Fruit fly (Drosophila melanogaster) whole organism, embryonic: ENCODE measurements around the gene Fpgs1.

ENCODE experiments used
- CG10147 ChIP-seq: fragments of 200-800 bp; sonication (Bioruptor generic); optimal IDR thresholded peaks from 2 replicates; lab custom pipeline; 2019; ENCODE audit warnings: missing biosample characterization, mild to moderate bottlenecking, missing genetic modification characterization, moderate library complexity
- CG10267 ChIP-seq: fragments of 200-800 bp; sonication (Bioruptor generic); optimal IDR thresholded peaks from 2 replicates; lab custom pipeline; 2018; ENCODE audit warnings: missing biosample characterization, mild to moderate bottlenecking, missing genetic modification characterization, moderate library complexity
- CG10366 ChIP-seq: fragments of 200-800 bp; sonication (Bioruptor generic); IDR thresholded peaks from 2 replicates; pipeline ENCODE4 v1.3.6; 2022; ENCODE audit warnings: missing biosample characterization, missing genetic modification characterization
- CG11504 ChIP-seq: fragments of 200-800 bp; sonication (Bioruptor generic); optimal IDR thresholded peaks from 3 replicates; lab custom pipeline; 2019; ENCODE audit warnings: missing biosample characterization, mild to moderate bottlenecking, missing genetic modification characterization, moderate library complexity
- CG13296 ChIP-seq: fragments of 200-800 bp; sonication (Bioruptor generic); optimal IDR thresholded peaks from 3 replicates; lab custom pipeline; 2018; ENCODE audit warnings: missing biosample characterization, mild to moderate bottlenecking, missing genetic modification characterization
- CG1529 ChIP-seq: fragments of 200-800 bp; sonication (Bioruptor generic); optimal IDR thresholded peaks from 3 replicates; lab custom pipeline; 2018; ENCODE audit warnings: missing biosample characterization, missing genetic modification characterization
- CG16813 ChIP-seq: fragments of 200-800 bp; sonication (Bioruptor generic); IDR thresholded peaks from 3 replicates; pipeline ENCODE4 v1.3.6; 2022; ENCODE audit warnings: missing biosample characterization, missing genetic modification characterization; ENCODE audit not compliant: partially characterized antibody
- CG16815 ChIP-seq: fragments of 200-800 bp; sonication (Bioruptor generic); optimal IDR thresholded peaks from 3 replicates; lab custom pipeline; 2017; ENCODE audit warnings: missing biosample characterization, mild to moderate bottlenecking, missing genetic modification characterization
- CG17802 ChIP-seq: fragments of 200-800 bp; sonication (Bioruptor generic); optimal IDR thresholded peaks from 2 replicates; lab custom pipeline; 2018; ENCODE audit warnings: missing biosample characterization, mild to moderate bottlenecking, missing genetic modification characterization, moderate library complexity
- CG18476 ChIP-seq: fragments of 200-800 bp; sonication (Bioruptor generic); optimal IDR thresholded peaks from 2 replicates; lab custom pipeline; 2016; ENCODE audit warnings: missing biosample characterization, mild to moderate bottlenecking, missing genetic modification characterization
- CG18619 ChIP-seq: fragments of 200-800 bp; sonication (Bioruptor generic); optimal IDR thresholded peaks from 3 replicates; lab custom pipeline; 2017; ENCODE audit warnings: missing biosample characterization, mild to moderate bottlenecking, missing genetic modification characterization
- CG2199 ChIP-seq: fragments of 200-800 bp; sonication (Bioruptor generic); IDR thresholded peaks from 3 replicates; pipeline ENCODE4 v1.3.6; 2022; ENCODE audit warnings: missing biosample characterization, missing genetic modification characterization
- CG2712 ChIP-seq: fragments of 200-800 bp; optimal IDR thresholded peaks from 3 replicates; lab custom pipeline; 2019; ENCODE audit warnings: missing biosample characterization, mild to moderate bottlenecking, missing genetic modification characterization, moderate library complexity
- CG3065 ChIP-seq: fragments of 200-800 bp; sonication (Bioruptor generic); optimal IDR thresholded peaks from 2 replicates; lab custom pipeline; 2016; ENCODE audit warnings: missing biosample characterization, missing genetic modification characterization
- CG32532 ChIP-seq: fragments of 200-800 bp; sonication (Bioruptor generic); IDR thresholded peaks from 2 replicates; pipeline ENCODE4 v1.3.6; 2022; ENCODE audit warnings: missing biosample characterization, missing genetic modification characterization
- CG8944 ChIP-seq: fragments of 200-800 bp; sonication (Bioruptor generic); optimal IDR thresholded peaks from 3 replicates; lab custom pipeline; 2016; ENCODE audit warnings: missing biosample characterization, missing genetic modification characterization
- CG9437 ChIP-seq: fragments of 200-800 bp; sonication (Bioruptor generic); optimal IDR thresholded peaks from 2 replicates; lab custom pipeline; 2018; ENCODE audit warnings: missing biosample characterization, mild to moderate bottlenecking, missing genetic modification characterization
- CG9817 ChIP-seq: fragments of 200-800 bp; sonication (Bioruptor generic); optimal IDR thresholded peaks from 2 replicates; lab custom pipeline; 2018; ENCODE audit warnings: missing biosample characterization, mild to moderate bottlenecking, missing genetic modification characterization, moderate library complexity
- D ChIP-seq, 2 experiments: fragments of 200-800 bp in 1 of 2; fragments of >200 bp in 1 of 2; sonication (Bioruptor generic) in 1 of 2; optimal IDR thresholded peaks; 2 replicates in 1 of 2; 3 replicates in 1 of 2; lab custom pipeline; 2017; ENCODE audit warnings: mild to moderate bottlenecking in 1 of 2, missing biosample characterization in 1 of 2, missing genetic modification characterization in 1 of 2, missing genetic modification reagents in 1 of 2
- Dad ChIP-seq: fragments of 200-800 bp; sonication (Bioruptor generic); optimal IDR thresholded peaks from 3 replicates; lab custom pipeline; 2016; ENCODE audit warnings: missing biosample characterization, missing genetic modification characterization
- HLHmδ ChIP-seq: fragments of 200-800 bp; sonication (Bioruptor generic); optimal IDR thresholded peaks from 2 replicates; lab custom pipeline; 2018; ENCODE audit warnings: missing biosample characterization, mild to moderate bottlenecking, missing genetic modification characterization, moderate library complexity
- MBD-R2 ChIP-seq: fragments of 200-800 bp; sonication (Bioruptor generic); IDR thresholded peaks from 2 replicates; pipeline ENCODE4 v1.3.6; 2022; ENCODE audit warnings: missing biosample characterization, missing genetic modification characterization
- Mrtf ChIP-seq: fragments of 200-800 bp; sonication (Bioruptor generic); IDR thresholded peaks from 3 replicates; pipeline ENCODE4 v1.3.6; 2022; ENCODE audit warnings: missing biosample characterization, missing genetic modification characterization
- PHDP ChIP-seq: fragments of 200-800 bp; sonication (Bioruptor generic); optimal IDR thresholded peaks from 3 replicates; lab custom pipeline; 2018; ENCODE audit warnings: missing biosample characterization, mild to moderate bottlenecking, missing genetic modification characterization, moderate library complexity
- Ptx1 ChIP-seq: fragments of 200-800 bp; sonication (Bioruptor generic); IDR thresholded peaks from 2 replicates; pipeline ENCODE4 v1.3.6; 2022; ENCODE audit warnings: missing biosample characterization, missing genetic modification characterization
- Ssrp ChIP-seq: fragments of 200-800 bp; sonication (Bioruptor generic); optimal IDR thresholded peaks from 2 replicates; lab custom pipeline; 2018; ENCODE audit warnings: missing biosample characterization, mild to moderate bottlenecking, missing genetic modification characterization, moderate library complexity
- ash1 ChIP-seq: fragments of 200-800 bp; sonication (Bioruptor generic); optimal IDR thresholded peaks from 2 replicates; lab custom pipeline; 2018; ENCODE audit warnings: missing biosample characterization, mild to moderate bottlenecking, missing genetic modification characterization
- chif ChIP-seq, 2 experiments: fragments of 200-800 bp; sonication (Bioruptor generic); optimal IDR thresholded peaks; 3 replicates each; lab custom pipeline; 2016; ENCODE audit warnings: missing biosample characterization in 2 of 2, missing genetic modification characterization in 2 of 2
- crol ChIP-seq: fragments of 200-800 bp; sonication (Bioruptor generic); IDR thresholded peaks from 2 replicates; pipeline ENCODE4 v1.3.6; 2022; ENCODE audit warnings: missing biosample characterization, missing genetic modification characterization
- dm ChIP-seq: fragments of 200-800 bp; sonication (Bioruptor generic); optimal IDR thresholded peaks from 3 replicates; lab custom pipeline; 2016; ENCODE audit warnings: missing biosample characterization, missing genetic modification characterization
- dmrt11E ChIP-seq: fragments of 200-800 bp; sonication (Bioruptor generic); optimal IDR thresholded peaks from 3 replicates; lab custom pipeline; 2018; ENCODE audit warnings: missing biosample characterization, mild to moderate bottlenecking, missing genetic modification characterization, moderate library complexity
- dmrt99B ChIP-seq: fragments of 200-800 bp; sonication (Bioruptor generic); optimal IDR thresholded peaks from 2 replicates; lab custom pipeline; 2018; ENCODE audit warnings: missing biosample characterization, mild to moderate bottlenecking, missing genetic modification characterization, moderate library complexity
- gcm ChIP-seq: fragments of 200-800 bp; sonication (Bioruptor generic); optimal IDR thresholded peaks from 2 replicates; lab custom pipeline; 2019; ENCODE audit warnings: missing biosample characterization, mild to moderate bottlenecking, missing genetic modification characterization, moderate library complexity
- gem ChIP-seq: fragments of 200-800 bp; sonication (Bioruptor generic); optimal IDR thresholded peaks from 2 replicates; lab custom pipeline; 2019; ENCODE audit warnings: missing biosample characterization, mild to moderate bottlenecking, missing genetic modification characterization, moderate library complexity
- ind ChIP-seq: fragments of 200-800 bp; sonication (Bioruptor generic); optimal IDR thresholded peaks from 3 replicates; lab custom pipeline; 2016; ENCODE audit warnings: missing biosample characterization, missing genetic modification characterization
- kah ChIP-seq: fragments of 200-800 bp; sonication (Bioruptor generic); optimal IDR thresholded peaks from 2 replicates; lab custom pipeline; 2018; ENCODE audit warnings: missing biosample characterization, mild to moderate bottlenecking, missing genetic modification characterization
- lilli ChIP-seq: fragments of 200-800 bp; sonication (Bioruptor generic); optimal IDR thresholded peaks from 3 replicates; lab custom pipeline; 2016; ENCODE audit warnings: missing biosample characterization, missing genetic modification characterization
- prd ChIP-seq, 3 experiments: fragments of >200 bp in 2 of 3; fragments of 200-800 bp in 1 of 3; sonication (Bioruptor generic) in 1 of 3; optimal IDR thresholded peaks in 2 of 3; IDR thresholded peaks in 1 of 3; 2 replicates in 2 of 3; 3 replicates in 1 of 3; pipeline versions ENCODE4 v1.3.6 to Lab custom; 2017 to 2022; ENCODE audit warnings: missing biosample characterization in 1 of 3, missing genetic modification characterization in 1 of 3
- row ChIP-seq: fragments of 200-800 bp; sonication (Bioruptor generic); IDR thresholded peaks from 3 replicates; pipeline ENCODE4 v1.3.6; 2022; ENCODE audit warnings: missing biosample characterization, missing genetic modification characterization
- schlank ChIP-seq: fragments of 200-800 bp; sonication (Bioruptor generic); optimal IDR thresholded peaks from 2 replicates; lab custom pipeline; 2018; ENCODE audit warnings: missing biosample characterization, mild to moderate bottlenecking, missing genetic modification characterization
- sd ChIP-seq: fragments of 200-800 bp; sonication (Bioruptor generic); optimal IDR thresholded peaks from 3 replicates; lab custom pipeline; 2018; ENCODE audit warnings: missing biosample characterization, mild to moderate bottlenecking, missing genetic modification characterization, moderate library complexity
- seq ChIP-seq: fragments of 200-800 bp; sonication (Bioruptor generic); IDR thresholded peaks from 2 replicates; pipeline ENCODE4 v1.3.6; 2022; ENCODE audit warnings: missing biosample characterization, missing genetic modification characterization
- tap ChIP-seq: fragments of 200-800 bp; optimal IDR thresholded peaks from 3 replicates; lab custom pipeline; 2019; ENCODE audit warnings: missing biosample characterization, mild to moderate bottlenecking, missing genetic modification characterization, moderate library complexity
- unpg ChIP-seq: fragments of 200-800 bp; sonication (Bioruptor generic); optimal IDR thresholded peaks from 3 replicates; lab custom pipeline; 2018; ENCODE audit warnings: missing biosample characterization, mild to moderate bottlenecking, missing genetic modification characterization, moderate library complexity
- usp ChIP-seq: fragments of >200 bp; optimal IDR thresholded peaks from 2 replicates; lab custom pipeline; 2017; ENCODE audit warnings: missing biosample characterization, missing genetic modification characterization
- vvl ChIP-seq: fragments of 200-800 bp; sonication (Bioruptor generic); IDR thresholded peaks from 2 replicates; pipeline ENCODE4 v1.3.6; 2022; ENCODE audit warnings: missing biosample characterization, missing genetic modification characterization
- zfh1 ChIP-seq: fragments of 200-800 bp; sonication (Bioruptor generic); IDR thresholded peaks from 3 replicates; pipeline ENCODE4 v1.3.6; 2022; ENCODE audit warnings: missing biosample characterization, missing genetic modification characterization
- zfh2 ChIP-seq: fragments of 200-800 bp; sonication (Bioruptor generic); optimal IDR thresholded peaks from 2 replicates; lab custom pipeline; 2016; ENCODE audit warnings: missing biosample characterization, missing genetic modification characterization

Fpgs1 gene

DNA sequence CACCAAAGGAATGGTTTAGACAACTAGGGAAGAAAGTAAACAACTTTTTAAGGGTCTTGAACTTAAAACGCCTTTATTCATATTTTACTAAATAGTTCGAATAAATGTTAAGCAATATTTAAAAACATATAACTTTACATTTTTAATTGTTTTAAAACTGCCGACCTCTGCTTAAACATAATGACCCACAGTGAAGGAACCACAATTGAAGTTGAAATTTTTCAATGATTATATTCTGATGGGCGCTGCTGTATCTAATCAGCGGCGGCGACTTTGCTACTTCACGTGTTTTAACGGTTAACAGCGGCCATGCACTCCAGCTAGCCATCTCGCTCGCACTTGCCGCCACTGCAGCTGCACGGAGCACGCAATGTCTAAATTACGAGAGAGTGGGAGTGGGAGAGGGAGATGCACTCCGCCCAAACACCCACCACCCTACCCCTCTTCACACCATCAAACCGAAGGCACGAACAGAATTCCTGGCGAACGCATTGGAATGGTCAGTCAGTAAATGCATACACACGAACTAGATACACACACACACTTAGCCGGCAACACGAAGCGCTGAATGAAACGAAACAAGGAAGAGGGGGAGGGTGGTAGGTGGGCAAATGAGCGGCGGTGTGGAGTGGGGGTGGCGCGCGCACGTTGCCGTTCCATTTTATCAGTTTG lies 32.8 kb upstream of the Fpgs1 start (continued):
- TF ChIP-seq vvl (GFP tag; lab: Robert Waterston, UW) (peak; percentile 56), CG9817 (tag; lab: Kevin White, UChicago) (peak; percentile 45), CG2712 (tag; lab: Kevin White, UChicago) (peak; percentile 71), gcm (GFP tag; lab: Kevin White, UChicago) (peak; percentile 19), row (peak; percentile 76), CG10267 (peak; percentile 47), CG32532 (GFP tag; lab: Robert Waterston, UW) (peak; percentile 18; the same call in 1 of the 2 replicates), dmrt99B (tag; lab: Kevin White, UChicago) (peak; percentile 78), crol (GFP tag; lab: Robert Waterston, UW) (peak; percentile 99), zfh1 (0 out of 3 replicates have a peak, but pooled peaks have one; percentile 53), CG10366 (GFP tag; lab: Robert Waterston, UW) (peak; percentile 29; the same call in 1 of the 2 replicates), dmrt11E (peak; percentile 39), CG16813 (GFP tag; lab: Robert Waterston, UW) (no peak), CG17802 (tag; lab: Kevin White, UChicago) (peak; percentile 4), sd (tag; lab: Kevin White, UChicago) (peak; percentile 27), CG10147 (GFP tag; lab: Kevin White, UChicago) (peak; percentile 3), prd (optimal IDR thresholded peaks at IDR 0.05; lab: Kevin White, UChicago) (no peak), prd (GFP tag; IDR thresholded peaks at IDR 0.05; lab: Robert Waterston, UW) (peak; percentile 51; the same call in 2 of the 3 replicates), seq (no peak), gem (peak; percentile 86), PHDP (tag; lab: Kevin White, UChicago) (peak; percentile 69), CG13296 (GFP tag; lab: Kevin White, UChicago) (peak; percentile 36), lilli (peak; percentile 56), CG2199 (GFP tag; lab: Robert Waterston, UW) (no peak), ind (GFP tag; lab: Kevin White, UChicago) (peak; percentile 57), Dad (GFP tag; lab: Kevin White, UChicago) (no peak), kah (GFP tag; lab: Kevin White, UChicago) (no peak), Ssrp (tag; lab: Kevin White, UChicago) (peak; percentile 77), zfh2 (GFP tag; lab: Kevin White, UChicago) (no peak), ash1 (GFP tag; lab: Kevin White, UChicago) (no peak), tap (tag; lab: Kevin White, UChicago) (peak; percentile 69), CG8944 (GFP tag; lab: Kevin White, UChicago) (peak; percentile 4), CG1529 (GFP tag; lab: Kevin White, UChicago) (peak; percentile 72), CG9437 (GFP tag; lab: Kevin White, UChicago) (peak; percentile 47), CG18619 (peak; percentile 32), unpg (GFP tag; lab: Kevin White, UChicago) (peak; percentile 73), CG16815 (peak; percentile 1), HLHmδ (GFP tag; lab: Kevin White, UChicago) (no peak), CG3065 (GFP tag; lab: Kevin White, UChicago) (no peak), chif (GFP tag; optimal IDR thresholded peaks at IDR 0.05; lab: Kevin White, UChicago) (peak; percentile 19 to 30), dm (GFP tag; lab: Kevin White, UChicago) (no peak), Ptx1 (GFP tag; lab: Robert Waterston, UW) (peak; percentile 51), schlank (no peak), CG18476 (GFP tag; lab: Kevin White, UChicago) (peak; percentile 43), usp (GFP tag; lab: Kevin White, UChicago) (no peak), CG11504 (tag; lab: Kevin White, UChicago) (peak; percentile 81), MBD-R2 (GFP tag; lab: Robert Waterston, UW) (no peak; the same call in 1 of the 2 replicates), D (optimal IDR thresholded peaks at IDR 0.05; lab: Kevin White, UChicago) (no peak), D (GFP tag; optimal IDR thresholded peaks at IDR 0.05; lab: Kevin White, UChicago) (peak; percentile 49), Mrtf (GFP tag; lab: Robert Waterston, UW) (peak; percentile 36; the same call in 1 of the 3 replicates)
